Worm (Caenorhabditis elegans) whole organism, L2 larva: ENCODE results near the gene cwc-15.

Experiments used
- C34F6.9 ChIP-seq: fragments of 150-350 bp; optimal IDR thresholded peaks from 2 replicates; lab custom pipeline; 2014; ENCODE audit warnings: missing biosample characterization, missing genetic modification characterization
- R02D3.7 ChIP-seq: fragments of 150-350 bp; optimal IDR thresholded peaks from 2 replicates; lab custom pipeline; 2014; ENCODE audit warnings: missing biosample characterization, missing genetic modification characterization
- ZK546.5 ChIP-seq: sonication (generic microtip); optimal IDR thresholded peaks from 2 replicates; lab custom pipeline; 2017; ENCODE audit warnings: missing biosample characterization, missing genetic modification characterization
- alr-1 ChIP-seq: fragments of 150-350 bp; optimal IDR thresholded peaks from 2 replicates; lab custom pipeline; 2014; ENCODE audit warnings: missing biosample characterization, missing genetic modification characterization
- aly-2 ChIP-seq: fragments of 150-350 bp; optimal IDR thresholded peaks from 2 replicates; lab custom pipeline; 2014; ENCODE audit warnings: missing biosample characterization, missing genetic modification characterization
- blmp-1 ChIP-seq: sonication (generic microtip); optimal IDR thresholded peaks from 2 replicates; lab custom pipeline; 2017; ENCODE audit warnings: missing genetic modification characterization, mild to moderate bottlenecking, missing compliant biosample characterization, antibody characterized with exemption, moderate library complexity; ENCODE audit not compliant: insufficient read depth
- ceh-16 ChIP-seq: fragments of 150-350 bp; optimal IDR thresholded peaks from 2 replicates; lab custom pipeline; 2014; ENCODE audit warnings: missing biosample characterization, missing genetic modification characterization
- ceh-82 ChIP-seq: fragments of 150-350 bp; optimal IDR thresholded peaks from 2 replicates; lab custom pipeline; 2014; ENCODE audit warnings: missing biosample characterization, missing genetic modification characterization
- crh-2 ChIP-seq: sonication (generic microtip); optimal IDR thresholded peaks from 2 replicates; lab custom pipeline; 2017; ENCODE audit warnings: missing biosample characterization, missing genetic modification characterization
- dmd-4 ChIP-seq: sonication (generic microtip); optimal IDR thresholded peaks from 2 replicates; lab custom pipeline; 2017; ENCODE audit warnings: missing biosample characterization, missing genetic modification characterization
- egl-27 ChIP-seq: sonication (generic microtip); optimal IDR thresholded peaks from 3 replicates; lab custom pipeline; 2017; ENCODE audit warnings: missing biosample characterization, missing genetic modification reagents, missing genetic modification characterization
- elt-3 ChIP-seq: sonication (generic microtip); optimal IDR thresholded peaks from 2 replicates; lab custom pipeline; 2017; ENCODE audit warnings: missing biosample characterization, missing genetic modification characterization
- gmeb-1 ChIP-seq: fragments of 150-350 bp; optimal IDR thresholded peaks from 2 replicates; lab custom pipeline; 2014; ENCODE audit warnings: missing biosample characterization, missing genetic modification characterization
- lin-11 ChIP-seq: fragments of 150-350 bp; sonication (generic microtip); optimal IDR thresholded peaks from 2 replicates; lab custom pipeline; 2014; ENCODE audit warnings: missing biosample characterization, missing genetic modification characterization, inconsistent platforms, mixed read lengths
- lin-13 ChIP-seq: fragments of 150-350 bp; optimal IDR thresholded peaks from 2 replicates; lab custom pipeline; 2014; ENCODE audit warnings: missing biosample characterization, missing genetic modification reagents, missing genetic modification characterization
- lin-39 ChIP-seq: fragments of 150-350 bp; optimal IDR thresholded peaks from 2 replicates; lab custom pipeline; 2014; ENCODE audit warnings: missing biosample characterization, missing genetic modification reagents, missing genetic modification characterization
- lsy-2 ChIP-seq, 2 experiments: fragments of 150-350 bp in 1 of 2; sonication (generic microtip) in 1 of 2; optimal IDR thresholded peaks; 2 replicates each; lab custom pipeline; 2014 to 2017; ENCODE audit warnings: missing biosample characterization in 2 of 2, missing genetic modification characterization in 2 of 2
- mbf-1 ChIP-seq: sonication (generic microtip); optimal IDR thresholded peaks from 2 replicates; lab custom pipeline; 2017; ENCODE audit warnings: missing biosample characterization, missing genetic modification characterization
- mdl-1 ChIP-seq, 2 experiments: fragments of 150-350 bp in 1 of 2; sonication (generic microtip) in 1 of 2; optimal IDR thresholded peaks; 2 replicates each; lab custom pipeline; 2017; ENCODE audit warnings: missing biosample characterization in 2 of 2, missing genetic modification characterization in 2 of 2
- nhr-12 ChIP-seq: fragments of 150-350 bp; optimal IDR thresholded peaks from 2 replicates; lab custom pipeline; 2014; ENCODE audit warnings: missing biosample characterization, missing genetic modification characterization
- nhr-129 ChIP-seq: fragments of 150-350 bp; optimal IDR thresholded peaks from 2 replicates; lab custom pipeline; 2014; ENCODE audit warnings: missing biosample characterization, missing genetic modification characterization
- nhr-21 ChIP-seq: fragments of 150-350 bp; optimal IDR thresholded peaks from 2 replicates; lab custom pipeline; 2014; ENCODE audit warnings: missing biosample characterization, missing genetic modification characterization
- nhr-23 ChIP-seq: fragments of 150-350 bp; optimal IDR thresholded peaks from 2 replicates; lab custom pipeline; 2014; ENCODE audit warnings: missing biosample characterization, missing genetic modification reagents, missing genetic modification characterization
- nhr-237 ChIP-seq: fragments of 150-350 bp; optimal IDR thresholded peaks from 2 replicates; lab custom pipeline; 2014; ENCODE audit warnings: missing biosample characterization, missing genetic modification characterization
- nhr-25 ChIP-seq: fragments of 150-350 bp; sonication (generic microtip); optimal IDR thresholded peaks from 3 replicates; lab custom pipeline; 2014; ENCODE audit warnings: missing biosample characterization, missing genetic modification characterization
- peb-1 ChIP-seq: fragments of 150-350 bp; optimal IDR thresholded peaks from 2 replicates; lab custom pipeline; 2014; ENCODE audit warnings: missing biosample characterization, missing genetic modification characterization
- sem-4 ChIP-seq: fragments of 150-350 bp; optimal IDR thresholded peaks from 2 replicates; lab custom pipeline; 2014; ENCODE audit warnings: missing biosample characterization, missing genetic modification reagents, missing genetic modification characterization
- sma-3 ChIP-seq: sonication (generic microtip); optimal IDR thresholded peaks from 2 replicates; lab custom pipeline; 2016; ENCODE audit warnings: missing genetic modification reagents, missing genetic modification characterization, missing compliant biosample characterization
- sma-9 ChIP-seq, 2 experiments: fragments of 150-350 bp in 1 of 2; sonication (generic microtip) in 1 of 2; optimal IDR thresholded peaks; 2 replicates each; lab custom pipeline; 2014 to 2016; ENCODE audit warnings: missing genetic modification characterization in 2 of 2, mild to moderate bottlenecking in 1 of 2, missing biosample characterization in 1 of 2, missing compliant biosample characterization in 1 of 2, missing genetic modification reagents in 1 of 2, moderate library complexity in 1 of 2
- snpc-4 ChIP-seq: fragments of 150-350 bp; optimal IDR thresholded peaks from 2 replicates; lab custom pipeline; 2014; ENCODE audit warnings: missing biosample characterization, missing genetic modification characterization
- unc-55 ChIP-seq: fragments of 150-350 bp; sonication (generic microtip); optimal IDR thresholded peaks from 3 replicates; lab custom pipeline; 2014; ENCODE audit warnings: missing biosample characterization, missing genetic modification reagents, missing genetic modification characterization
- unc-62 ChIP-seq: fragments of 150-350 bp; optimal IDR thresholded peaks from 2 replicates; lab custom pipeline; 2014; ENCODE audit warnings: missing biosample characterization, missing genetic modification reagents, missing genetic modification characterization
- zag-1 ChIP-seq: fragments of 150-350 bp; optimal IDR thresholded peaks from 2 replicates; lab custom pipeline; 2014; ENCODE audit warnings: missing biosample characterization, missing genetic modification characterization
- ztf-1 ChIP-seq: fragments of 200-800 bp; sonication (Bioruptor generic); conservative IDR thresholded peaks from 2 replicates; pipeline ENCODE4 v1.3.6; 2022; ENCODE audit warnings: missing genetic modification characterization, missing compliant biosample characterization
- ztf-11 ChIP-seq: sonication (generic microtip); optimal IDR thresholded peaks from 2 replicates; lab custom pipeline; 2017; ENCODE audit warnings: missing biosample characterization, missing genetic modification characterization
- ztf-4 ChIP-seq: fragments of 150-350 bp; optimal IDR thresholded peaks from 2 replicates; lab custom pipeline; 2014; ENCODE audit warnings: missing biosample characterization, missing genetic modification characterization

The cwc-15 gene

ce11 chrV:16017671-16018070 is 5.5 kb upstream of the cwc-15 start, which contains the start of gene srx-43:
srx-43 (plus strand) TSS chrV:16017971.
- no peak for TF ChIP-seq sma-3 (GFP tag; lab: Kevin White, UChicago)
- no peak for TF ChIP-seq ztf-1 (GFP tag; lab: Robert Waterston, UW)
- TF ChIP-seq ztf-11 = no peak
- TF ChIP-seq aly-2 = no peak
- no peak for TF ChIP-seq unc-55 (GFP tag; lab: Kevin White, UChicago)
- TF ChIP-seq lin-39 (tag; lab: Kevin White, UChicago) = no peak
- TF ChIP-seq gmeb-1 (tag; lab: Kevin White, UChicago) = no peak
- no peak for TF ChIP-seq nhr-237 (tag; lab: Kevin White, UChicago)
- no peak for TF ChIP-seq sem-4 (tag; lab: Kevin White, UChicago)
- no peak for TF ChIP-seq alr-1 (tag; lab: Kevin White, UChicago)
- TF ChIP-seq peb-1 = no peak
- TF ChIP-seq C34F6.9 = no peak
- no peak for TF ChIP-seq zag-1 (tag; lab: Kevin White, UChicago)
- TF ChIP-seq nhr-23 = no peak

- TF ChIP-seq peb-1 (no peak), unc-62 (GFP tag; lab: Kevin White, UChicago) (no peak), unc-55 (GFP tag; lab: Kevin White, UChicago) (no peak), lin-13 (GFP tag; lab: Kevin White, UChicago) (no peak), nhr-129 (tag; lab: Kevin White, UChicago) (no peak), egl-27 (tag; lab: Kevin White, UChicago) (no peak)
Observed at ce11 chrV:16020042-16020441, 3.1 kb upstream of the cwc-15 start, which contains the start of gene srx-44. srx-44 (plus strand) TSS chrV:16020342.

- TF ChIP-seq lin-13 (GFP tag; lab: Kevin White, UChicago) (peak; percentile 4), unc-55 (GFP tag; lab: Kevin White, UChicago) (peak; percentile 41), lin-11 (no peak), ceh-82 (tag; lab: Kevin White, UChicago) (no peak), C34F6.9 (peak; percentile 2), sma-3 (GFP tag; lab: Kevin White, UChicago) (peak; percentile 52), nhr-129 (tag; lab: Kevin White, UChicago) (peak; percentile 12), sma-9 (GFP tag; optimal IDR thresholded peaks at IDR 0.05; lab: Kevin White, UChicago) (peak; percentile 32), sma-9 (tag; optimal IDR thresholded peaks at IDR 0.05; lab: Kevin White, UChicago) (no peak), gmeb-1 (tag; lab: Kevin White, UChicago) (peak; percentile 87), egl-27 (tag; lab: Kevin White, UChicago) (no peak), crh-2 (tag; lab: Kevin White, UChicago) (peak; percentile 42), blmp-1 (tag; lab: Kevin White, UChicago) (no peak), snpc-4 (tag; lab: Kevin White, UChicago) (peak; percentile 31)
Observed at ce11 chrV:16022600-16022999, 551 bp upstream of the cwc-15 start.

ce11 chrV:16023559-16023958 is 408 bp downstream of the cwc-15 start:
- TF ChIP-seq nhr-21 (tag; lab: Kevin White, UChicago) = no peak
- TF ChIP-seq mdl-1 (tag; optimal IDR thresholded peaks at IDR 0.05; lab: Kevin White, UChicago) = no peak
- no peak for TF ChIP-seq sma-3 (GFP tag; lab: Kevin White, UChicago)
- no peak for TF ChIP-seq C34F6.9
- TF ChIP-seq nhr-12 = no peak
- TF ChIP-seq lsy-2 (tag; optimal IDR thresholded peaks at IDR 0.05; lab: Kevin White, UChicago) = no peak
- TF ChIP-seq mbf-1 = no peak
- no peak for TF ChIP-seq ceh-16 (tag; lab: Kevin White, UChicago)
- no peak for TF ChIP-seq unc-62 (GFP tag; lab: Kevin White, UChicago)
- TF ChIP-seq nhr-25 (tag; lab: Kevin White, UChicago) = no peak
- no peak for TF ChIP-seq ztf-4 (tag; lab: Kevin White, UChicago)
- TF ChIP-seq nhr-129 (tag; lab: Kevin White, UChicago) = no peak
- no peak for TF ChIP-seq zag-1 (tag; lab: Kevin White, UChicago)
- TF ChIP-seq lin-39 (tag; lab: Kevin White, UChicago) = no peak
- TF ChIP-seq ZK546.5 (tag; lab: Kevin White, UChicago) = no peak
- no peak for TF ChIP-seq crh-2 (tag; lab: Kevin White, UChicago)

ce11 chrV:16024300-16024699 is 1.1 kb downstream of the cwc-15 start, which contains the start of gene T10C6.6:
T10C6.6 (plus strand) TSS chrV:16024326.
- TF ChIP-seq gmeb-1 (tag; lab: Kevin White, UChicago) (no peak), dmd-4 (tag; lab: Kevin White, UChicago) (no peak), lsy-2 (tag; optimal IDR thresholded peaks at IDR 0.05; lab: Kevin White, UChicago) (no peak), R02D3.7 (tag; lab: Kevin White, UChicago) (no peak), elt-3 (tag; lab: Kevin White, UChicago) (no peak), ceh-16 (tag; lab: Kevin White, UChicago) (no peak)
